Fruit fly (Drosophila melanogaster): ENCODE measurements around the gene CG12259.

The CG12259 gene

DNA sequence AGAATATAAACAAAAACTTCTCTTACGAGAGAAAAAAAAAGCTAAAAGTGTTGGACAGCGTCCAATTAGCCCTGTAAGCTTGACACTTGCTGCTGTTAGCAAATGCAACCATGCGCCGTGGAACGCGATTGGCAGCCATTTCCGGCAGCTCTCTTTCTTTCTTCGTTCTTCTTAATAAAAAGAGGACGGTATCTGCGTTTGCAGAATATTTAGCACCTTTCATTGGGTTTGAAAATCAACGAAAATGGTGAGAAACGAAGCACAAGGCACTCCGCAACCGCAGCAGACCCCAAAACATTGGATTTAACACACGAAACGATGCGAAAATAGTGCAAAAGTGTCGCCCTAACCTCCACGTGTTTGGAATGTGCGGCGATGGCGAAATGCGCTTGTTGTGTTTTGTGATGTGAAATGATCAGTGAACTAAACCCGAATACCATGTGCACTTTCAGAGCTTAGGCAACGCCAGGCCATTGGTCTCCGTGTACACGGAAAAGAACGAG, 1.8 kb upstream of the CG12259 start, which contains the start of gene RpL4 (continued):
- peak; percentile 67 for TF ChIP-seq nerfin-1 (tag; optimal IDR thresholded peaks at IDR 0.05)
- no peak for TF ChIP-seq jumu (GFP tag; optimal IDR thresholded peaks at IDR 0.05)
- TF ChIP-seq bowl (GFP tag; IDR thresholded peaks at IDR 0.05): peak; percentile 25; the same call in 1 of the 2 replicates
- peak; percentile 89 for TF ChIP-seq CG13296 (GFP tag; optimal IDR thresholded peaks at IDR 0.05)
- peak; percentile 57; the same call in 2 of the 3 replicates for TF ChIP-seq CG14050 (GFP tag; IDR thresholded peaks at IDR 0.05)
- TF ChIP-seq CG2678 (tag; optimal IDR thresholded peaks at IDR 0.05): peak; percentile 71
- TF ChIP-seq rib (GFP tag; IDR thresholded peaks at IDR 0.05): no peak
- TF ChIP-seq CG32767 (GFP tag; IDR thresholded peaks at IDR 0.05): 0 out of 2 replicates have a peak, but pooled peaks have one; percentile 54
- TF ChIP-seq Lhr (GFP tag; optimal IDR thresholded peaks at IDR 0.05): peak; percentile 89
- peak; percentile 94 for TF ChIP-seq Hmr (GFP tag; optimal IDR thresholded peaks at IDR 0.05)
- TF ChIP-seq onecut (GFP tag; IDR thresholded peaks at IDR 0.05): peak; percentile 91
- no peak for TF ChIP-seq CG14860 (GFP tag; IDR thresholded peaks at IDR 0.05; ENCODE audit: partially characterized antibody)
- no peak for TF ChIP-seq CG7963 (GFP tag; IDR thresholded peaks at IDR 0.05; ENCODE audit: partially characterized antibody)
- TF ChIP-seq CG12219 (GFP tag; optimal IDR thresholded peaks at IDR 0.05): peak; percentile 78
- TF ChIP-seq ase (GFP tag; IDR thresholded peaks at IDR 0.05): peak; percentile 74; the same call in 2 of the 3 replicates
- peak; percentile 83 for TF ChIP-seq pfk (GFP tag; optimal IDR thresholded peaks at IDR 0.05)
- peak; percentile 67 for TF ChIP-seq CG7372 (GFP tag; IDR thresholded peaks at IDR 0.05)
- no peak for TF ChIP-seq jing (GFP tag; optimal IDR thresholded peaks at IDR 0.05)
- TF ChIP-seq CG15601 (tag; optimal IDR thresholded peaks at IDR 0.05): peak; percentile 76
- peak; percentile 43 for TF ChIP-seq Bgb (GFP tag; IDR thresholded peaks at IDR 0.05; ENCODE audit: partially characterized antibody)
- peak; percentile 56 for TF ChIP-seq CG4820 (GFP tag; optimal IDR thresholded peaks at IDR 0.05)
- peak; percentile 82 for TF ChIP-seq unpg (GFP tag; optimal IDR thresholded peaks at IDR 0.05)
- TF ChIP-seq lmd (GFP tag; IDR thresholded peaks at IDR 0.05): peak; percentile 58
- TF ChIP-seq CG11093 (GFP tag; IDR thresholded peaks at IDR 0.05): no peak
- TF ChIP-seq CG6765 (GFP tag; optimal IDR thresholded peaks at IDR 0.05): peak; percentile 93
- peak; percentile 85 for TF ChIP-seq CG3407 (GFP tag; optimal IDR thresholded peaks at IDR 0.05)
- peak; percentile 82 for TF ChIP-seq gro (GFP tag; optimal IDR thresholded peaks at IDR 0.05)
- no peak for TF ChIP-seq CG34224 (GFP tag; IDR thresholded peaks at IDR 0.05; ENCODE audit: partially characterized antibody)
- peak; percentile 88 for TF ChIP-seq CG12071 (GFP tag; optimal IDR thresholded peaks at IDR 0.05)
- peak; percentile 77 for TF ChIP-seq ranshi (GFP tag; IDR thresholded peaks at IDR 0.05)
- no peak for TF ChIP-seq nerfin-2 (GFP tag; IDR thresholded peaks at IDR 0.05; ENCODE audit: partially characterized antibody)
- peak; percentile 87 for TF ChIP-seq BtbVII (GFP tag; optimal IDR thresholded peaks at IDR 0.05)
- no peak; the same call in 1 of the 2 replicates for TF ChIP-seq GATAe (GFP tag; conservative IDR thresholded peaks at IDR 0.05)
- TF ChIP-seq slbo (GFP tag; IDR thresholded peaks at IDR 0.05): peak; percentile 75
- peak; percentile 93 for TF ChIP-seq CG10543 (GFP tag; optimal IDR thresholded peaks at IDR 0.05)
- 0 out of 2 replicates have a peak, but pooled peaks have one; percentile 16 for TF ChIP-seq tna (GFP tag; IDR thresholded peaks at IDR 0.05; ENCODE audit: partially characterized antibody)
- TF ChIP-seq Stat92E (GFP tag; optimal IDR thresholded peaks at IDR 0.05): no peak
- peak; percentile 72 for TF ChIP-seq Usf (GFP tag; optimal IDR thresholded peaks at IDR 0.05)
- peak; percentile 89 for TF ChIP-seq sens-2 (GFP tag; IDR thresholded peaks at IDR 0.05)
- peak; percentile 85 for TF ChIP-seq ewg (GFP tag; optimal IDR thresholded peaks at IDR 0.05)
- TF ChIP-seq CG3995 (GFP tag; optimal IDR thresholded peaks at IDR 0.05): peak; percentile 55
- peak; percentile 90 for TF ChIP-seq CG3281 (GFP tag; optimal IDR thresholded peaks at IDR 0.05)
- peak; percentile 84 for TF ChIP-seq Asciz (GFP tag; optimal IDR thresholded peaks at IDR 0.05)
- TF ChIP-seq lola (GFP tag; optimal IDR thresholded peaks at IDR 0.05): peak in 1 of 3 experiments; percentile 61
- peak; percentile 57 for TF ChIP-seq psq (GFP tag; optimal IDR thresholded peaks at IDR 0.05)
- no peak for TF ChIP-seq kay (GFP tag; optimal IDR thresholded peaks at IDR 0.05)
- TF ChIP-seq HLHmδ (GFP tag; optimal IDR thresholded peaks at IDR 0.05): peak; percentile 99
- TF ChIP-seq fd64A (GFP tag; optimal IDR thresholded peaks at IDR 0.05): peak; percentile 81
- no peak for TF ChIP-seq ERR (GFP tag; optimal IDR thresholded peaks at IDR 0.05)

All from whole organism, embryonic.